Fruit fly (Drosophila melanogaster) whole organism, wandering third instar larva: ENCODE data around the gene dome.

Experiments used
- CG32264 ChIP-seq: fragments of 200-800 bp; sonication (Bioruptor generic); optimal IDR thresholded peaks from 2 replicates; lab custom pipeline; 2016; ENCODE audit warnings: missing biosample characterization, missing genetic modification characterization
- Hr78 ChIP-seq: fragments of >200 bp; optimal IDR thresholded peaks from 2 replicates; lab custom pipeline; 2017; ENCODE audit warnings: missing biosample characterization, missing genetic modification characterization
- Hr83 ChIP-seq: fragments of 200-300 bp; sonication (Bioruptor generic); optimal IDR thresholded peaks from 2 replicates; lab custom pipeline; 2016; ENCODE audit warnings: missing biosample characterization, mild to moderate bottlenecking, missing genetic modification characterization, moderate library complexity; ENCODE audit not compliant: poor library complexity, severe bottlenecking
- N ChIP-seq: fragments of >200 bp; optimal IDR thresholded peaks from 2 replicates; lab custom pipeline; 2018; ENCODE audit warnings: missing biosample characterization, missing external identifiers, missing genetic modification characterization
- Rel ChIP-seq, 2 experiments: fragments of 200-800 bp; sonication (Bioruptor generic) in 1 of 2; optimal IDR thresholded peaks; 2 replicates in 1 of 2; 3 replicates in 1 of 2; lab custom pipeline; 2016 to 2019; ENCODE audit warnings: mild to moderate bottlenecking in 2 of 2, missing biosample characterization in 2 of 2, missing genetic modification characterization in 2 of 2, moderate library complexity in 1 of 2
- brk ChIP-seq: fragments of 200-800 bp; sonication (Bioruptor generic); optimal IDR thresholded peaks from 2 replicates; lab custom pipeline; 2016; ENCODE audit warnings: missing biosample characterization, mild to moderate bottlenecking, missing genetic modification characterization
- dl ChIP-seq, 2 experiments: fragments of 175-275, 200-275 bp in 1 of 2; fragments of 200-275 bp in 1 of 2; sonication (Bioruptor generic); optimal IDR thresholded peaks; lab custom pipeline; 2018; ENCODE audit warnings: mild to moderate bottlenecking in 2 of 2, missing biosample characterization in 2 of 2, missing genetic modification characterization in 2 of 2, moderate library complexity in 2 of 2; ENCODE audit not compliant: partially characterized antibody in 2 of 2, insufficient read depth in 1 of 2
- fru ChIP-seq: fragments of 200-800 bp; sonication (Bioruptor generic); optimal IDR thresholded peaks from 3 replicates; lab custom pipeline; 2016; ENCODE audit warnings: missing biosample characterization, mild to moderate bottlenecking, missing genetic modification characterization
- pan ChIP-seq: fragments of >200 bp; optimal IDR thresholded peaks from 2 replicates; lab custom pipeline; 2017
- psq ChIP-seq: fragments of 200-800 bp; sonication (Bioruptor generic); optimal IDR thresholded peaks from 3 replicates; lab custom pipeline; 2017; ENCODE audit warnings: missing biosample characterization, mild to moderate bottlenecking, missing genetic modification characterization, moderate library complexity
- rgr ChIP-seq: fragments of 200-800 bp; sonication (Bioruptor generic); optimal IDR thresholded peaks from 3 replicates; lab custom pipeline; 2016; ENCODE audit warnings: missing biosample characterization, mild to moderate bottlenecking, missing genetic modification characterization
- usp ChIP-seq: fragments of >200 bp; optimal IDR thresholded peaks from 2 replicates; lab custom pipeline; 2017; ENCODE audit warnings: missing biosample characterization, missing genetic modification characterization
- woc ChIP-seq: sonication (Bioruptor generic); optimal IDR thresholded peaks from 2 replicates; lab custom pipeline; 2016; ENCODE audit warnings: missing biosample characterization, mild to moderate bottlenecking, missing genetic modification characterization

dm6 chrX:19638328-19638940, 44.9 kb downstream of the dome start, which contains the start of gene Rcd-1:
- TF ChIP-seq pan (lab: Kevin White, UChicago) (no peak), psq (GFP tag; lab: Kevin White, UChicago) (no peak), N (no peak), woc (GFP tag; lab: Kevin White, UChicago) (no peak), Hr83 (GFP tag; lab: Kevin White, UChicago) (no peak), fru (no peak), Hr78 (GFP tag; lab: Kevin White, UChicago) (no peak), CG32264 (GFP tag; lab: Kevin White, UChicago) (no peak), dl (GFP tag; optimal IDR thresholded peaks at IDR 0.05; lab: Kevin White, UChicago; ENCODE audit: insufficient read depth in 1 of 2, partially characterized antibody in 2 of 2) (no peak), Rel (GFP tag; optimal IDR thresholded peaks at IDR 0.05; lab: Kevin White, UChicago) (no peak), Rel (tag; optimal IDR thresholded peaks at IDR 0.05; lab: Kevin White, UChicago) (no peak), usp (GFP tag; lab: Kevin White, UChicago) (no peak), brk (GFP tag; lab: Kevin White, UChicago) (no peak), rgr (GFP tag; lab: Kevin White, UChicago) (no peak)
